Fruit fly (Drosophila melanogaster): ENCODE results near the gene Eig71Ea.

The Eig71Ea gene

dm6 chr3L:15665741-15666140 lies 16.3 kb upstream of the Eig71Ea start:
- no peak for TF ChIP-seq kay (GFP tag; ENCODE audit: borderline replicate concordance)
- TF ChIP-seq cic (GFP tag; optimal IDR thresholded peaks at IDR 0.05) = no peak
- TF ChIP-seq CG11617 (GFP tag; optimal IDR thresholded peaks at IDR 0.05) = no peak
- no peak for TF ChIP-seq CG7045 (GFP tag; optimal IDR thresholded peaks at IDR 0.05)
- no peak for TF ChIP-seq ovo (GFP tag; optimal IDR thresholded peaks at IDR 0.05)
- no peak for TF ChIP-seq CG7101 (tag; optimal IDR thresholded peaks at IDR 0.05)

- TF ChIP-seq Crg-1 (GFP tag; optimal IDR thresholded peaks at IDR 0.05) = no peak
- TF ChIP-seq CG7045 (GFP tag; optimal IDR thresholded peaks at IDR 0.05) = no peak
- no peak for TF ChIP-seq bab1 (GFP tag; optimal IDR thresholded peaks at IDR 0.05)
- TF ChIP-seq CG12768 (GFP tag; optimal IDR thresholded peaks at IDR 0.05) = no peak
- TF ChIP-seq CG1620 (GFP tag; optimal IDR thresholded peaks at IDR 0.05) = no peak
- TF ChIP-seq cic (GFP tag; optimal IDR thresholded peaks at IDR 0.05) = no peak
- no peak for TF ChIP-seq CG7101 (tag; optimal IDR thresholded peaks at IDR 0.05)
- no peak for TF ChIP-seq toe (GFP tag; optimal IDR thresholded peaks at IDR 0.05)
- TF ChIP-seq CG14711 (tag; optimal IDR thresholded peaks at IDR 0.05) = no peak
- TF ChIP-seq CG5204 (GFP tag; optimal IDR thresholded peaks at IDR 0.05) = no peak
- TF ChIP-seq Mnt (GFP tag; optimal IDR thresholded peaks at IDR 0.05) = no peak
- TF ChIP-seq CG11617 (GFP tag; optimal IDR thresholded peaks at IDR 0.05) = no peak
- TF ChIP-seq cnc (optimal IDR thresholded peaks at IDR 0.05) = no peak
- TF ChIP-seq Hr96 (GFP tag; optimal IDR thresholded peaks at IDR 0.05) = no peak
- no peak for TF ChIP-seq kay (GFP tag; ENCODE audit: borderline replicate concordance)
- TF ChIP-seq CG33017 (tag; optimal IDR thresholded peaks at IDR 0.05) = no peak
- TF ChIP-seq ovo (GFP tag; optimal IDR thresholded peaks at IDR 0.05) = no peak
- TF ChIP-seq tj (GFP tag; optimal IDR thresholded peaks at IDR 0.05) = no peak
- TF ChIP-seq pad (GFP tag; optimal IDR thresholded peaks at IDR 0.05) = no peak
- TF ChIP-seq Clk (GFP tag; optimal IDR thresholded peaks at IDR 0.05) = no peak
Observed at dm6 chr3L:15664199-15664794, 14.8 kb upstream of the Eig71Ea start.

- TF ChIP-seq pad (GFP tag; optimal IDR thresholded peaks at IDR 0.05) = no peak
- no peak for TF ChIP-seq Clk (GFP tag; optimal IDR thresholded peaks at IDR 0.05)
- TF ChIP-seq ovo (GFP tag; optimal IDR thresholded peaks at IDR 0.05) = no peak
Observed at dm6 chr3L:15662510-15662909, 13.0 kb upstream of the Eig71Ea start.

DNA sequence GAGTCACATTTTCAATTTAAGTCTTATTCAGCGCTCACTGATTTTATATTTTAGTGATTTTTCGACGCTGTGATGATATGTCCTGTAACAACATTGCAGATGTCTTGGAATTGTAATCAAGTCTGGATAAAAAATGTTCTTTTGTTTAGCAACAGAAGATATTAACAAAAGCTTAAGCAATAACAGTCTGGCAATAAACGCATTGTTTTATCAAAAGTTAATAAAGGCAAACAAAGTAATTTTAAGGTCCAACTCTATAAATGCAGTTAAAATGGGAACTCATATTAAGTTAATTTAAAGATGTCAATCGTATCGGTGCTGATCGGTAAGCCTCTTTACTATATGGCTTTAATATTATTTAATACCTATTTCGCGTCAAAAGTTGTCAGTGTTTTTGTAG lies 12.1 kb upstream of the Eig71Ea start, which contains the start of gene CG43082:
CG43082 (plus strand) TSS at position 301 of the 400 bp plus-strand sequence.
- no peak for TF ChIP-seq CG11617 (GFP tag; optimal IDR thresholded peaks at IDR 0.05)
- no peak for TF ChIP-seq tj (GFP tag; optimal IDR thresholded peaks at IDR 0.05)
- TF ChIP-seq pad (GFP tag; optimal IDR thresholded peaks at IDR 0.05) = no peak
- no peak for TF ChIP-seq bab1 (GFP tag; optimal IDR thresholded peaks at IDR 0.05)
- TF ChIP-seq CG7045 (GFP tag; optimal IDR thresholded peaks at IDR 0.05) = no peak
- TF ChIP-seq ovo (GFP tag; optimal IDR thresholded peaks at IDR 0.05) = no peak
- TF ChIP-seq cic (GFP tag; optimal IDR thresholded peaks at IDR 0.05) = no peak
- no peak for TF ChIP-seq toe (GFP tag; optimal IDR thresholded peaks at IDR 0.05)
- TF ChIP-seq Mnt (GFP tag; optimal IDR thresholded peaks at IDR 0.05) = no peak
- no peak for TF ChIP-seq kay (GFP tag; ENCODE audit: borderline replicate concordance)
- TF ChIP-seq CG1620 (GFP tag; optimal IDR thresholded peaks at IDR 0.05) = no peak
- TF ChIP-seq Crg-1 (GFP tag; optimal IDR thresholded peaks at IDR 0.05) = no peak
- no peak for TF ChIP-seq CG14711 (tag; optimal IDR thresholded peaks at IDR 0.05)
- no peak for TF ChIP-seq Hr96 (GFP tag; optimal IDR thresholded peaks at IDR 0.05)
- TF ChIP-seq cnc (optimal IDR thresholded peaks at IDR 0.05) = no peak

dm6 chr3L:15660915-15661314 lies 11.5 kb upstream of the Eig71Ea start, which contains the start of the genes Eig71Ej and Eig71Ek:
TSS of gene Eig71Ej (minus strand) at chr3L:15661015.
TSS of gene Eig71Ek (plus strand) at chr3L:15661248.
- TF ChIP-seq Hr96 (GFP tag; optimal IDR thresholded peaks at IDR 0.05) (no peak), CG5204 (GFP tag; optimal IDR thresholded peaks at IDR 0.05) (no peak), cnc (optimal IDR thresholded peaks at IDR 0.05) (no peak), CG12768 (GFP tag; optimal IDR thresholded peaks at IDR 0.05) (no peak), Clk (GFP tag; optimal IDR thresholded peaks at IDR 0.05) (no peak), pad (GFP tag; optimal IDR thresholded peaks at IDR 0.05) (no peak), bab1 (GFP tag; optimal IDR thresholded peaks at IDR 0.05) (no peak), ovo (GFP tag; optimal IDR thresholded peaks at IDR 0.05) (no peak), Mnt (GFP tag; optimal IDR thresholded peaks at IDR 0.05) (no peak), tj (GFP tag; optimal IDR thresholded peaks at IDR 0.05) (no peak), Crg-1 (GFP tag; optimal IDR thresholded peaks at IDR 0.05) (no peak), CG11617 (GFP tag; optimal IDR thresholded peaks at IDR 0.05) (no peak), CG7045 (GFP tag; optimal IDR thresholded peaks at IDR 0.05) (no peak)

DNA sequence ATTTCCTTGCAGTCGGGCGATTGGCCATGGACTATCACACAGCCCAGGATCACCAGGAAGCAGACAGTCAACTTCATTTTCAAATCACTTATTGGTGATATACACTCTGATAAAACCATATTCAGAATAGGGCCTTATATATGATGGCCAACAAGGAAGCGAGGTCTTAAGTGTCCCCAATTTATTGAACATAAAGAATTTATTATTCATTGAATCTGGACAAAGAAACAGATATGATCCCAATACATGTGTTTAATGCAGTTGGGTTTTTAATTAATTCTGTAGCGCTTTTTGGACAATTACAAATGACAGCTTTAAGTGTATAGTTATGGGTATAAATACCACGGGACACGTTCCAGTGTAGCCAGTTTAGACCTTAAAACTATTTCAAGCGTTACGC lies 9.9 kb upstream of the Eig71Ea start, which contains the start of the genes Eig71Eh and Eig71Ei:
Eig71Eh (minus strand) TSS at position 101 of the 400 bp plus-strand sequence.
Eig71Ei (plus strand) TSS at position 367 of the 400 bp plus-strand sequence.
- TF ChIP-seq Hr96 (GFP tag; optimal IDR thresholded peaks at IDR 0.05) (no peak), Crg-1 (GFP tag; optimal IDR thresholded peaks at IDR 0.05) (no peak), CG14711 (tag; optimal IDR thresholded peaks at IDR 0.05) (no peak), CG12768 (GFP tag; optimal IDR thresholded peaks at IDR 0.05) (no peak), CG11617 (GFP tag; optimal IDR thresholded peaks at IDR 0.05) (no peak), pad (GFP tag; optimal IDR thresholded peaks at IDR 0.05) (no peak), CG7101 (tag; optimal IDR thresholded peaks at IDR 0.05) (no peak), ovo (GFP tag; optimal IDR thresholded peaks at IDR 0.05) (no peak), bab1 (GFP tag; optimal IDR thresholded peaks at IDR 0.05) (no peak), toe (GFP tag; optimal IDR thresholded peaks at IDR 0.05) (no peak), CG1620 (GFP tag; optimal IDR thresholded peaks at IDR 0.05) (no peak), tj (GFP tag; optimal IDR thresholded peaks at IDR 0.05) (no peak), CG5204 (GFP tag; optimal IDR thresholded peaks at IDR 0.05) (no peak), Clk (GFP tag; optimal IDR thresholded peaks at IDR 0.05) (no peak), kay (GFP tag; ENCODE audit: borderline replicate concordance) (no peak), cic (GFP tag; optimal IDR thresholded peaks at IDR 0.05) (no peak), CG33017 (tag; optimal IDR thresholded peaks at IDR 0.05) (no peak)

Data from whole organism, adult.